In the genomic region with DNA sequence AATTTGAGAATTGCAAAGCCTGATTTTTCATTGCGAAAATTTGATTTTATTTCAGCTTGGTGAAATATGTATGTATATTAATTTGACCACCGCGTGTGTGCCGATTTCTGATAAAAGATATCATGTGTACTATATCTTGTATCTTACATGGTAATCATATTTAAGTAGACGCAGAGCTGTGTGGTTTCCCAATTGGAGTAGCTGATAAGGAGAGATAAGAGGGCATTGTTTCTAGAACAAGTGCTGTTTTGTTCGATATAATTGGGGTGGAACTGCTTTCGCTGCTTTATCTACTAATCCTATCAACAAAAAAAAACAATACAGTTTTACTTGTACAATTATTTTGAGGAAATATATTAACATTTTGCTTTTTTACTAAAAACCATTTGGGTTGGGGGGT, we compare ENCODE assay signal across 2 fruit fly cellular contexts.
TF ChIP-seq lines count a peak whose summit lies in the region.

No protein-coding gene starts in this region.

TF ChIP-seq in whole organism, adult, 20 proteins besides CTCF, POLR2A, EP300 and RAD21 (continued from another document):
- TF ChIP-seq bab1 (GFP tag; optimal IDR thresholded peaks at IDR 0.05; lab: Kevin White, UChicago) (no peak), cic (GFP tag; optimal IDR thresholded peaks at IDR 0.05; lab: Kevin White, UChicago) (no peak)
TF ChIP-seq in whole organism, adult: peak in this region for 3.

TF ChIP-seq in whole organism, embryonic, 481 proteins besides CTCF, POLR2A, EP300 and RAD21 (continued from another document):
- no peak for TF ChIP-seq lola (GFP tag; optimal IDR thresholded peaks at IDR 0.05; lab: Kevin White, UChicago)
